Fruit fly (Drosophila melanogaster) whole organism, embryonic: ENCODE results near the gene CG34310.
A peak's percentile ranks its signal among the peaks of the same experiment; 100 is the strongest.

Experiments used
- Ada2b ChIP-seq: fragments of 200-800 bp; sonication (Bioruptor generic); IDR thresholded peaks from 2 replicates; pipeline ENCODE4 v1.3.6; 2022; ENCODE audit warnings: missing biosample characterization, missing genetic modification characterization
- Aef1 ChIP-seq: fragments of 200-800 bp; sonication (Bioruptor generic); IDR thresholded peaks from 3 replicates; pipeline ENCODE4 v1.3.6; 2022; ENCODE audit warnings: missing biosample characterization, missing genetic modification characterization
- Atf6 ChIP-seq: fragments of 200-800 bp; sonication (Bioruptor generic); IDR thresholded peaks from 2 replicates; pipeline ENCODE4 v1.3.6; 2022; ENCODE audit warnings: missing biosample characterization, missing genetic modification characterization
- B-H2 ChIP-seq: fragments of 200-800 bp; sonication (Bioruptor generic); optimal IDR thresholded peaks from 2 replicates; lab custom pipeline; 2018; ENCODE audit warnings: missing biosample characterization, mild to moderate bottlenecking, missing genetic modification characterization
- CG10431 ChIP-seq: fragments of 200-800 bp; sonication (Bioruptor generic); optimal IDR thresholded peaks from 3 replicates; lab custom pipeline; 2018; ENCODE audit warnings: missing biosample characterization, mild to moderate bottlenecking, missing genetic modification characterization
- CG12104 ChIP-seq: fragments of 200-800 bp; sonication (Bioruptor generic); optimal IDR thresholded peaks from 3 replicates; lab custom pipeline; 2016; ENCODE audit warnings: missing biosample characterization, missing genetic modification characterization
- CG12155 ChIP-seq: fragments of 200-800 bp; sonication (Bioruptor generic); optimal IDR thresholded peaks from 3 replicates; lab custom pipeline; 2016; ENCODE audit warnings: missing biosample characterization, missing genetic modification characterization
- CG1233 ChIP-seq: fragments of 200-800 bp; sonication (Bioruptor generic); optimal IDR thresholded peaks from 4 replicates; lab custom pipeline; 2018; ENCODE audit warnings: missing biosample characterization, mild to moderate bottlenecking, missing genetic modification characterization
- CG14014 ChIP-seq: fragments of 200-800 bp; sonication (Bioruptor generic); IDR thresholded peaks from 2 replicates; pipeline ENCODE4 v1.3.6; 2022; ENCODE audit warnings: missing biosample characterization, missing genetic modification characterization
- CG14050 ChIP-seq: fragments of 200-800 bp; sonication (Bioruptor generic); IDR thresholded peaks from 3 replicates; pipeline ENCODE4 v1.3.6; 2022; ENCODE audit warnings: missing biosample characterization, missing genetic modification characterization
- CG15269 ChIP-seq: fragments of 200-800 bp; sonication (Bioruptor generic); optimal IDR thresholded peaks from 2 replicates; lab custom pipeline; 2018; ENCODE audit warnings: missing biosample characterization, mild to moderate bottlenecking, missing genetic modification characterization, moderate library complexity
- CG15601 ChIP-seq: fragments of 200-800 bp; sonication (Bioruptor generic); optimal IDR thresholded peaks from 3 replicates; lab custom pipeline; 2019; ENCODE audit warnings: missing biosample characterization, mild to moderate bottlenecking, missing genetic modification characterization, moderate library complexity
- CG17385 ChIP-seq: fragments of 200-800 bp; sonication (Bioruptor generic); optimal IDR thresholded peaks from 3 replicates; lab custom pipeline; 2018; ENCODE audit warnings: missing biosample characterization, mild to moderate bottlenecking, missing genetic modification characterization
- CG17802 ChIP-seq: fragments of 200-800 bp; sonication (Bioruptor generic); optimal IDR thresholded peaks from 2 replicates; lab custom pipeline; 2018; ENCODE audit warnings: missing biosample characterization, mild to moderate bottlenecking, missing genetic modification characterization, moderate library complexity
- CG1792 ChIP-seq: fragments of 200-800 bp; sonication (Bioruptor generic); optimal IDR thresholded peaks from 2 replicates; lab custom pipeline; 2016; ENCODE audit warnings: missing biosample characterization, missing genetic modification characterization
- CG3163 ChIP-seq: fragments of 200-800 bp; sonication (Bioruptor generic); optimal IDR thresholded peaks from 3 replicates; lab custom pipeline; 2016; ENCODE audit warnings: missing biosample characterization, missing genetic modification characterization
- CG4328 ChIP-seq: fragments of 200-800 bp; sonication (Bioruptor generic); optimal IDR thresholded peaks from 3 replicates; lab custom pipeline; 2017; ENCODE audit warnings: missing biosample characterization, missing genetic modification reagents, missing genetic modification characterization
- CkIIα-i1 ChIP-seq: fragments of 200-800 bp; sonication (Bioruptor generic); IDR thresholded peaks from 2 replicates; pipeline ENCODE4 v1.3.6; 2022; ENCODE audit warnings: missing biosample characterization, missing genetic modification characterization
- Dip2 ChIP-seq: fragments of 200-800 bp; sonication (Bioruptor generic); IDR thresholded peaks from 2 replicates; pipeline ENCODE4 v1.3.6; 2022; ENCODE audit warnings: missing biosample characterization, missing genetic modification characterization
- E2f2 ChIP-seq: fragments of 200-800 bp; sonication (Bioruptor generic); IDR thresholded peaks from 2 replicates; pipeline ENCODE4 v1.3.6; 2022; ENCODE audit warnings: missing biosample characterization, missing genetic modification characterization
- ERR ChIP-seq: fragments of 200-800 bp; sonication (Bioruptor generic); optimal IDR thresholded peaks from 2 replicates; lab custom pipeline; 2016; ENCODE audit warnings: missing biosample characterization, missing genetic modification characterization
- Gsc ChIP-seq: fragments of 200-800 bp; sonication (Bioruptor generic); IDR thresholded peaks from 2 replicates; pipeline ENCODE4 v1.3.6; 2022; ENCODE audit warnings: missing biosample characterization, missing genetic modification characterization
- HLH3B ChIP-seq: fragments of 200-800 bp; sonication (Bioruptor generic); IDR thresholded peaks from 2 replicates; pipeline ENCODE4 v1.3.6; 2022; ENCODE audit warnings: missing biosample characterization, missing genetic modification characterization
- Hsf ChIP-seq: fragments of 200-800 bp; sonication (Bioruptor generic); optimal IDR thresholded peaks from 3 replicates; lab custom pipeline; 2016; ENCODE audit warnings: missing biosample characterization, missing genetic modification characterization
- Jarid2 ChIP-seq: fragments of 200-800 bp; sonication (Bioruptor generic); optimal IDR thresholded peaks from 3 replicates; lab custom pipeline; 2017; ENCODE audit warnings: mild to moderate bottlenecking, missing biosample characterization, missing genetic modification reagents, missing genetic modification characterization
- Nf-YB ChIP-seq: fragments of 200-800 bp; sonication (Bioruptor generic); optimal IDR thresholded peaks from 3 replicates; lab custom pipeline; 2019; ENCODE audit warnings: missing biosample characterization, mild to moderate bottlenecking, missing genetic modification characterization, moderate library complexity
- Ptx1 ChIP-seq: fragments of 200-800 bp; sonication (Bioruptor generic); IDR thresholded peaks from 2 replicates; pipeline ENCODE4 v1.3.6; 2022; ENCODE audit warnings: missing biosample characterization, missing genetic modification characterization
- Side ChIP-seq: fragments of 200-800 bp; sonication (Bioruptor generic); optimal IDR thresholded peaks from 2 replicates; lab custom pipeline; 2016; ENCODE audit warnings: missing biosample characterization, missing genetic modification characterization
- Sry-β ChIP-seq: fragments of 200-800 bp; sonication (Bioruptor generic); optimal IDR thresholded peaks from 2 replicates; lab custom pipeline; 2018; ENCODE audit warnings: missing biosample characterization, mild to moderate bottlenecking, missing genetic modification characterization, moderate library complexity
- al ChIP-seq: fragments of 200-800 bp; sonication (Bioruptor generic); IDR thresholded peaks from 2 replicates; pipeline ENCODE4 v1.3.6; 2022; ENCODE audit warnings: missing biosample characterization, missing genetic modification characterization
- bsh ChIP-seq, 2 experiments: fragments of 200-800 bp; sonication (Bioruptor generic); optimal IDR thresholded peaks; 2 replicates each; lab custom pipeline; 2017 to 2018; ENCODE audit warnings: mild to moderate bottlenecking in 2 of 2, missing biosample characterization in 2 of 2, missing genetic modification characterization in 2 of 2, moderate library complexity in 1 of 2
- dm ChIP-seq: fragments of 200-800 bp; sonication (Bioruptor generic); optimal IDR thresholded peaks from 3 replicates; lab custom pipeline; 2016; ENCODE audit warnings: missing biosample characterization, missing genetic modification characterization
- esg ChIP-seq: fragments of 200-800 bp; sonication (Bioruptor generic); conservative IDR thresholded peaks from 2 replicates; pipeline ENCODE4 v1.3.6; 2022; ENCODE audit warnings: missing biosample characterization, missing genetic modification characterization
- fd96Cb ChIP-seq: fragments of 200-800 bp; sonication (Bioruptor generic); optimal IDR thresholded peaks from 2 replicates; lab custom pipeline; 2018; ENCODE audit warnings: missing biosample characterization, mild to moderate bottlenecking, missing genetic modification characterization, moderate library complexity
- gsb-n ChIP-seq: fragments of 200-800 bp; sonication (Bioruptor generic); optimal IDR thresholded peaks from 3 replicates; lab custom pipeline; 2018; ENCODE audit warnings: missing biosample characterization, mild to moderate bottlenecking, missing genetic modification characterization
- hkb ChIP-seq, 2 experiments: fragments of 200-800 bp in 1 of 2; fragments of >200 bp in 1 of 2; sonication (Bioruptor generic) in 1 of 2; IDR thresholded peaks in 1 of 2; optimal IDR thresholded peaks in 1 of 2; 2 replicates each; pipeline versions ENCODE4 v1.3.6 to Lab custom; 2017 to 2022; ENCODE audit warnings: missing biosample characterization in 1 of 2, missing genetic modification characterization in 1 of 2
- hth ChIP-seq: fragments of >200 bp; optimal IDR thresholded peaks from 2 replicates; lab custom pipeline; 2017; ENCODE audit warnings: inconsistent platforms
- inv ChIP-seq: fragments of 200-800 bp; sonication (Bioruptor generic); IDR thresholded peaks from 2 replicates; pipeline ENCODE4 v1.3.6; 2022; ENCODE audit warnings: missing biosample characterization, missing genetic modification characterization; ENCODE audit not compliant: partially characterized antibody
- jing ChIP-seq: fragments of 200-800 bp; sonication (Bioruptor generic); optimal IDR thresholded peaks from 2 replicates; lab custom pipeline; 2018; ENCODE audit warnings: missing biosample characterization, mild to moderate bottlenecking, missing genetic modification characterization
- luna ChIP-seq: fragments of 200-800 bp; sonication (Bioruptor generic); optimal IDR thresholded peaks from 2 replicates; lab custom pipeline; 2016; ENCODE audit warnings: missing biosample characterization, missing genetic modification characterization
- nerfin-1 ChIP-seq: fragments of 200-800 bp; sonication (Bioruptor generic); optimal IDR thresholded peaks from 3 replicates; lab custom pipeline; 2019; ENCODE audit warnings: missing biosample characterization, mild to moderate bottlenecking, missing genetic modification characterization, moderate library complexity
- oc ChIP-seq: fragments of 200-800 bp; sonication (Bioruptor generic); optimal IDR thresholded peaks from 2 replicates; lab custom pipeline; 2018; ENCODE audit warnings: missing biosample characterization, mild to moderate bottlenecking, missing genetic modification characterization, moderate library complexity
- otp ChIP-seq: fragments of 200-800 bp; sonication (Bioruptor generic); IDR thresholded peaks from 3 replicates; pipeline ENCODE4, ENCODE4 v1.3.6; 2022; ENCODE audit warnings: missing biosample characterization, missing genetic modification characterization
- phol ChIP-seq: fragments of 200-800 bp; sonication (Bioruptor generic); optimal IDR thresholded peaks from 3 replicates; lab custom pipeline; 2018; ENCODE audit warnings: missing biosample characterization, mild to moderate bottlenecking, missing genetic modification characterization, moderate library complexity
- prd ChIP-seq, 3 experiments: fragments of >200 bp in 2 of 3; fragments of 200-800 bp in 1 of 3; sonication (Bioruptor generic) in 1 of 3; optimal IDR thresholded peaks in 2 of 3; IDR thresholded peaks in 1 of 3; 2 replicates in 2 of 3; 3 replicates in 1 of 3; pipeline versions ENCODE4 v1.3.6 to Lab custom; 2017 to 2022; ENCODE audit warnings: missing biosample characterization in 1 of 3, missing genetic modification characterization in 1 of 3
- pum ChIP-seq: fragments of 200-800 bp; sonication (Bioruptor generic); optimal IDR thresholded peaks from 2 replicates; lab custom pipeline; 2016; ENCODE audit warnings: missing biosample characterization, missing genetic modification characterization
- repo ChIP-seq: fragments of 200-800 bp; sonication (Bioruptor generic); optimal IDR thresholded peaks from 2 replicates; lab custom pipeline; 2016; ENCODE audit warnings: missing biosample characterization, missing genetic modification characterization
- run ChIP-seq: fragments of 200-800 bp; sonication (Bioruptor generic); optimal IDR thresholded peaks from 3 replicates; lab custom pipeline; 2018; ENCODE audit warnings: missing biosample characterization, mild to moderate bottlenecking, missing genetic modification characterization
- stwl ChIP-seq: fragments of 200-800 bp; sonication (Bioruptor generic); optimal IDR thresholded peaks from 3 replicates; lab custom pipeline; 2018; ENCODE audit warnings: missing biosample characterization, mild to moderate bottlenecking, missing genetic modification characterization, moderate library complexity
- twi ChIP-seq: fragments of 200-800 bp; optimal IDR thresholded peaks from 2 replicates; lab custom pipeline; 2019; ENCODE audit warnings: missing biosample characterization, mild to moderate bottlenecking, missing genetic modification characterization, moderate library complexity

CG34310 gene

DNA sequence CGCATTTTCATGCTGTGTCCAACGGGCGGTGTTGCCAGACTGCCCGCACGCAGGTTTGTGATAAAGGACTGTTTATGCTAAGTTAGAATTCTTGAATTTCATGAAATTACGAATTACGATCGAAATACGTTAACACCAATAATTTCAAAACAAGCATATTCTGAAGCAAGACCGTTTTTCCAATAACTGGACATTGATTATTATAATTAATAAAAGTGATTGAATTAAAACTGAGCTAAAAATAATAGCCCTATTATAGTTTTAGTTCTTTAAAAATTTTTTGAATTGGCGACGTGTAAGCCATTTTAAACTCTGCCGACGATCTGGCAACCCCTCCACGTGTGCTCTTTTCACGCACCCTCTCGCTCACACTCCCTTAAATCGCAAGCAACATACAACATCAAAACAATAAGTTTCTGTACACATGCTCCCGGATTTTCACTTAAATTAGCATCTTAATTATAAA is 15.3 kb upstream of the CG34310 start (continued):
- TF ChIP-seq hth (lab: Kevin White, UChicago): no peak
- peak; percentile 95 for TF ChIP-seq CG12155 (GFP tag; lab: Kevin White, UChicago)
- TF ChIP-seq al: peak; percentile 91
- TF ChIP-seq jing (GFP tag; lab: Kevin White, UChicago): peak; percentile 87
- TF ChIP-seq CG15269 (tag; lab: Kevin White, UChicago): peak; percentile 96
- no peak for TF ChIP-seq hkb (optimal IDR thresholded peaks at IDR 0.05; lab: Kevin White, UChicago)
- peak; percentile 95 for TF ChIP-seq hkb (GFP tag; IDR thresholded peaks at IDR 0.05; lab: Robert Waterston, UW)
- peak; percentile 88 for TF ChIP-seq dm (GFP tag; lab: Kevin White, UChicago)
- peak; percentile 64 for TF ChIP-seq stwl
- peak; percentile 93 for TF ChIP-seq nerfin-1 (tag; lab: Kevin White, UChicago)
- no peak for TF ChIP-seq prd (optimal IDR thresholded peaks at IDR 0.05; lab: Kevin White, UChicago)
- TF ChIP-seq prd (GFP tag; IDR thresholded peaks at IDR 0.05; lab: Robert Waterston, UW): peak; percentile 93
- peak; percentile 46 for TF ChIP-seq Sry-β
- TF ChIP-seq fd96Cb (tag; lab: Kevin White, UChicago): peak; percentile 93
- no peak for TF ChIP-seq inv (GFP tag; lab: Robert Waterston, UW)
- peak; percentile 91 for TF ChIP-seq Ada2b (GFP tag; lab: Robert Waterston, UW)
- TF ChIP-seq CG10431 (GFP tag; lab: Kevin White, UChicago): peak; percentile 80
- peak; percentile 97 for TF ChIP-seq phol
- peak; percentile 77 for TF ChIP-seq Jarid2 (GFP tag; lab: Kevin White, UChicago)
- peak; percentile 91 for TF ChIP-seq CG17802 (tag; lab: Kevin White, UChicago)
- TF ChIP-seq luna (GFP tag; lab: Kevin White, UChicago): peak; percentile 67
- TF ChIP-seq CG12104 (GFP tag; lab: Kevin White, UChicago): peak; percentile 97
- TF ChIP-seq CkIIα-i1: peak; percentile 75
- TF ChIP-seq CG1233 (GFP tag; lab: Kevin White, UChicago): peak; percentile 93
- TF ChIP-seq Dip2 (GFP tag; lab: Robert Waterston, UW): peak; percentile 46; the same call in 1 of the 2 replicates
- peak; percentile 90 for TF ChIP-seq Aef1 (GFP tag; lab: Robert Waterston, UW)
- peak; percentile 92 for TF ChIP-seq twi (tag; lab: Kevin White, UChicago)
- TF ChIP-seq HLH3B (GFP tag; lab: Robert Waterston, UW): peak; percentile 89
- TF ChIP-seq gsb-n (tag; lab: Kevin White, UChicago): peak; percentile 83
- peak; percentile 88 for TF ChIP-seq Side (GFP tag; lab: Kevin White, UChicago)
- TF ChIP-seq E2f2: peak; percentile 80
- TF ChIP-seq Gsc (GFP tag; lab: Robert Waterston, UW): peak; percentile 73
- TF ChIP-seq CG17385 (GFP tag; lab: Kevin White, UChicago): peak; percentile 92
- peak; percentile 93 for TF ChIP-seq CG14014 (GFP tag; lab: Robert Waterston, UW)
- TF ChIP-seq Ptx1 (GFP tag; lab: Robert Waterston, UW): peak; percentile 94
- peak; percentile 95 for TF ChIP-seq B-H2 (GFP tag; lab: Kevin White, UChicago)
- TF ChIP-seq CG4328 (GFP tag; lab: Kevin White, UChicago): peak; percentile 96
- TF ChIP-seq otp (GFP tag; lab: Robert Waterston, UW): peak; percentile 82
- peak; percentile 94 for TF ChIP-seq esg
- peak; percentile 81 for TF ChIP-seq ERR
- TF ChIP-seq Hsf (GFP tag; lab: Kevin White, UChicago): peak; percentile 96
- peak; percentile 87 for TF ChIP-seq oc (tag; lab: Kevin White, UChicago)
- TF ChIP-seq CG3163 (GFP tag; lab: Kevin White, UChicago): peak; percentile 92
- peak; percentile 81 for TF ChIP-seq Nf-YB (GFP tag; lab: Kevin White, UChicago)
- TF ChIP-seq repo (GFP tag; lab: Kevin White, UChicago): peak; percentile 84
- peak; percentile 90 for TF ChIP-seq CG14050
- peak; percentile 83 for TF ChIP-seq CG1792 (GFP tag; lab: Kevin White, UChicago)
- TF ChIP-seq bsh (GFP tag; optimal IDR thresholded peaks at IDR 0.05; lab: Kevin White, UChicago): peak; percentile 77 to 92
- peak; percentile 91 for TF ChIP-seq pum
- peak; percentile 96 for TF ChIP-seq Atf6 (GFP tag; lab: Robert Waterston, UW)
- peak; percentile 92 for TF ChIP-seq CG15601 (tag; lab: Kevin White, UChicago)
- TF ChIP-seq run: peak; percentile 93
